Worm (Caenorhabditis elegans) whole organism, L4 larva: Measurements from ENCODE around the gene lin-29.

Experiments used
- F26F4.8 ChIP-seq: fragments of 200-800 bp; sonication (Bioruptor generic); conservative IDR thresholded peaks from 2 replicates; pipeline ENCODE4 v1.3.6; 2022; ENCODE audit warnings: missing genetic modification characterization, missing compliant biosample characterization
- F49E8.2 ChIP-seq: sonication (generic microtip); optimal IDR thresholded peaks from 2 replicates; lab custom pipeline; 2016; ENCODE audit warnings: missing compliant biosample characterization, mild to moderate bottlenecking, missing genetic modification characterization, borderline replicate concordance
- R02D3.7 ChIP-seq: fragments of 150-350 bp; sonication (generic microtip); optimal IDR thresholded peaks from 3 replicates; lab custom pipeline; 2014; ENCODE audit warnings: missing biosample characterization, missing genetic modification characterization
- Y105C5A.15 ChIP-seq: fragments of 200-800 bp; sonication (Bioruptor generic); IDR thresholded peaks from 2 replicates; pipeline ENCODE4 v1.3.6; 2022; ENCODE audit warnings: missing genetic modification characterization, missing compliant biosample characterization
- Y48G9A.11 ChIP-seq: fragments of 200-800 bp; sonication (Bioruptor generic); IDR thresholded peaks from 2 replicates; pipeline ENCODE4 v1.3.6; 2022; ENCODE audit warnings: missing genetic modification reagents, missing genetic modification characterization, missing compliant biosample characterization
- Y5F2A.4 ChIP-seq: fragments of 200-800 bp; sonication (Bioruptor generic); optimal IDR thresholded peaks from 2 replicates; lab custom pipeline; 2018; ENCODE audit warnings: mild to moderate bottlenecking, missing genetic modification characterization, missing compliant biosample characterization
- ZK546.5 ChIP-seq, 2 experiments: sonication (generic microtip); optimal IDR thresholded peaks; 2 replicates each; lab custom pipeline; 2017; ENCODE audit warnings: missing biosample characterization in 2 of 2, missing genetic modification characterization in 2 of 2
- aha-1 ChIP-seq: fragments of 150-350 bp; peaks from one replicate; lab custom pipeline; 2014; ENCODE audit warnings: missing biosample characterization, missing genetic modification characterization
- aly-2 ChIP-seq: sonication (generic microtip); optimal IDR thresholded peaks from 2 replicates; lab custom pipeline; 2018; ENCODE audit warnings: missing biosample characterization, missing genetic modification characterization
- ama-1 ChIP-seq: fragments of 150-350 bp; optimal IDR thresholded peaks from 2 replicates; lab custom pipeline; 2014; ENCODE audit warnings: inconsistent platforms, mixed read lengths
- arid-1 ChIP-seq: fragments of 200-800 bp; sonication (Bioruptor generic); conservative IDR thresholded peaks from 2 replicates; pipeline ENCODE4 v1.3.6; 2022; ENCODE audit warnings: missing genetic modification reagents, missing genetic modification characterization, missing compliant biosample characterization
- ceh-32 ChIP-seq: sonication (generic microtip); optimal IDR thresholded peaks from 2 replicates; lab custom pipeline; 2016; ENCODE audit warnings: mild to moderate bottlenecking, missing genetic modification characterization, missing compliant biosample characterization; ENCODE audit not compliant: poor library complexity
- ctbp-1 ChIP-seq: fragments of 200-800 bp; sonication (Bioruptor generic); IDR thresholded peaks from 2 replicates; pipeline ENCODE4 v1.3.6; 2022; ENCODE audit warnings: missing genetic modification reagents, missing genetic modification characterization, missing compliant biosample characterization
- daf-12 ChIP-seq: fragments of 150-350 bp; optimal IDR thresholded peaks from 2 replicates; lab custom pipeline; 2014; ENCODE audit warnings: missing biosample characterization, missing genetic modification reagents, missing genetic modification characterization
- daf-16 ChIP-seq, 3 experiments: sonication (generic microtip); optimal IDR thresholded peaks; 2 replicates each; lab custom pipeline; 2016 to 2017; ENCODE audit warnings: missing genetic modification characterization in 3 of 3, missing genetic modification reagents in 3 of 3, mild to moderate bottlenecking in 2 of 3, missing compliant biosample characterization in 2 of 3, missing biosample characterization in 1 of 3, moderate library complexity in 1 of 3
- daf-8 ChIP-seq: fragments of 200-800 bp; sonication (Bioruptor generic); IDR thresholded peaks from 2 replicates; pipeline ENCODE4 v1.3.6; 2022; ENCODE audit warnings: missing genetic modification characterization, missing compliant biosample characterization
- dmd-8 ChIP-seq: fragments of 200-800 bp; sonication (Bioruptor generic); IDR thresholded peaks from 2 replicates; pipeline ENCODE4 v1.3.6; 2022; ENCODE audit warnings: missing genetic modification characterization, missing compliant biosample characterization
- egl-43 ChIP-seq: fragments of 200-800 bp; sonication (Bioruptor generic); IDR thresholded peaks from 2 replicates; pipeline ENCODE4 v1.3.6; 2022; ENCODE audit warnings: missing genetic modification reagents, missing genetic modification characterization, missing compliant biosample characterization
- fkh-10 ChIP-seq: fragments of 150-350 bp; optimal IDR thresholded peaks from 2 replicates; lab custom pipeline; 2014; ENCODE audit warnings: missing biosample characterization, missing genetic modification reagents, missing genetic modification characterization
- lin-13 ChIP-seq: fragments of 150-350 bp; optimal IDR thresholded peaks from 2 replicates; lab custom pipeline; 2014; ENCODE audit warnings: missing biosample characterization, missing genetic modification reagents, missing genetic modification characterization
- lin-38 ChIP-seq: fragments of 200-800 bp; sonication (Bioruptor generic); IDR thresholded peaks from 2 replicates; pipeline ENCODE4 v1.3.6; 2022; ENCODE audit warnings: missing genetic modification reagents, missing genetic modification characterization, missing compliant biosample characterization
- lin-39 ChIP-seq: fragments of 150-350 bp; optimal IDR thresholded peaks from 2 replicates; lab custom pipeline; 2014; ENCODE audit warnings: missing biosample characterization, missing genetic modification reagents, missing genetic modification characterization
- lir-3 ChIP-seq: sonication (generic microtip); optimal IDR thresholded peaks from 2 replicates; lab custom pipeline; 2016; ENCODE audit warnings: mild to moderate bottlenecking, missing genetic modification characterization, missing compliant biosample characterization
- lsy-2 ChIP-seq, 2 experiments: fragments of 150-350 bp in 1 of 2; sonication (generic microtip) in 1 of 2; optimal IDR thresholded peaks; 2 replicates each; lab custom pipeline; 2014 to 2017; ENCODE audit warnings: missing biosample characterization in 2 of 2, missing genetic modification characterization in 2 of 2
- madf-5 ChIP-seq, 2 experiments: fragments of 200-800 bp; sonication (Bioruptor generic); IDR thresholded peaks; 2 replicates each; pipeline ENCODE4 v1.3.6; 2022; ENCODE audit warnings: missing compliant biosample characterization in 2 of 2, missing genetic modification characterization in 2 of 2
- madf-9 ChIP-seq: fragments of 200-800 bp; sonication (Bioruptor generic); conservative IDR thresholded peaks from 2 replicates; pipeline ENCODE4 v1.3.6; 2022; ENCODE audit warnings: missing genetic modification reagents, missing genetic modification characterization, missing compliant biosample characterization
- mdt-29 ChIP-seq: fragments of 200-800 bp; sonication (Bioruptor generic); IDR thresholded peaks from 2 replicates; pipeline ENCODE4 v1.3.6; 2022; ENCODE audit warnings: missing genetic modification reagents, missing genetic modification characterization, missing compliant biosample characterization
- mes-2 ChIP-seq: sonication (generic microtip); optimal IDR thresholded peaks from 2 replicates; lab custom pipeline; 2016; ENCODE audit warnings: missing genotype, mild to moderate bottlenecking, missing genetic modification characterization, missing compliant biosample characterization; ENCODE audit not compliant: poor library complexity, severe bottlenecking
- nhr-102 ChIP-seq: sonication (generic microtip); optimal IDR thresholded peaks from 2 replicates; lab custom pipeline; 2016; ENCODE audit warnings: mild to moderate bottlenecking, missing genetic modification characterization, moderate library complexity, missing compliant biosample characterization
- nhr-25 ChIP-seq: sonication (generic microtip); optimal IDR thresholded peaks from 2 replicates; lab custom pipeline; 2017; ENCODE audit warnings: missing genetic modification characterization, mild to moderate bottlenecking, missing compliant biosample characterization, antibody characterized with exemption, moderate library complexity, borderline replicate concordance; ENCODE audit not compliant: insufficient read depth
- nhr-6 ChIP-seq: fragments of 150-350 bp; optimal IDR thresholded peaks from 2 replicates; lab custom pipeline; 2014; ENCODE audit warnings: missing biosample characterization, missing genetic modification characterization
- pha-4 ChIP-seq, 2 experiments: fragments of 150-350 bp in 1 of 2; fragments of 200-800 bp in 1 of 2; sonication (Bioruptor generic) in 1 of 2; IDR thresholded peaks in 1 of 2; optimal IDR thresholded peaks in 1 of 2; 2 replicates each; pipeline versions ENCODE4 v1.3.6 to Lab custom; 2014 to 2022; ENCODE audit warnings: missing genetic modification characterization in 2 of 2, missing genetic modification reagents in 2 of 2, missing biosample characterization in 1 of 2, missing compliant biosample characterization in 1 of 2
- snpc-1.2 ChIP-seq: fragments of 200-800 bp; sonication (Bioruptor generic); IDR thresholded peaks from 2 replicates; pipeline ENCODE4 v1.3.6; 2022; ENCODE audit warnings: missing genetic modification reagents, missing genetic modification characterization, missing compliant biosample characterization
- unc-130 ChIP-seq: sonication (generic microtip); optimal IDR thresholded peaks from 2 replicates; lab custom pipeline; 2016; ENCODE audit warnings: missing genetic modification reagents, missing genetic modification characterization, missing compliant biosample characterization
- unc-62 ChIP-seq, 3 experiments: fragments of 150-350 bp in 1 of 3; sonication (generic microtip); optimal IDR thresholded peaks in 2 of 3; peaks in 1 of 3; 1 replicate in 1 of 3; 2 replicates in 2 of 3; lab custom pipeline; 2014 to 2017; ENCODE audit warnings: missing biosample characterization in 3 of 3, missing genetic modification characterization in 3 of 3, missing genetic modification reagents in 3 of 3, missing genotype in 1 of 3
- zfp-3 ChIP-seq: fragments of 200-800 bp; sonication (Bioruptor generic); conservative IDR thresholded peaks from 2 replicates; pipeline ENCODE4 v1.3.6; 2022; ENCODE audit warnings: missing genetic modification reagents, missing genetic modification characterization, missing compliant biosample characterization

Gene lin-29

DNA sequence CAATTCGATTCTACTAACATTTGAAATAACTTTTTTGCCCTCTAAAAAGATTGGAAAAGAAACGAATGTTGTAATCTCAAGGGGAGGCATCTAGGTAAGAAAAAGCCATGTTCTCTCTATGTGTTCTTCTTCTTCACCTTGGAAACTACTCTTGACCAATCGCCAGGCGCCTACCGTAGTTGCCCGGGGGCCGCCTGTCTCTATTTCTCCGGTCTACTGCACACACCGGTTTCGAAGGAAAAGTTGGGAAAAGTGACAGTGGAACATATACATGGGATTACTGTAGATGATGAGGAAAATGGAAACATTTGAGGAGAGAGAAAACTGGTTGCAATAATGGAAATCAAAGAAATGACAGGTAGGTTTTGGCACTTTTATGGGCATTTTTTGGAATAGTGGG, 8.6 kb downstream of the lin-29 start:
- TF ChIP-seq nhr-25 (tag; lab: Kevin White, UChicago) (peak; percentile 33), fkh-10 (no peak), lsy-2 (tag; optimal IDR thresholded peaks at IDR 0.05; lab: Kevin White, UChicago) (peak in 1 of 2 experiments; percentile 85)
- TF ChIP-seq, all 104 proteins: peak for 2

DNA sequence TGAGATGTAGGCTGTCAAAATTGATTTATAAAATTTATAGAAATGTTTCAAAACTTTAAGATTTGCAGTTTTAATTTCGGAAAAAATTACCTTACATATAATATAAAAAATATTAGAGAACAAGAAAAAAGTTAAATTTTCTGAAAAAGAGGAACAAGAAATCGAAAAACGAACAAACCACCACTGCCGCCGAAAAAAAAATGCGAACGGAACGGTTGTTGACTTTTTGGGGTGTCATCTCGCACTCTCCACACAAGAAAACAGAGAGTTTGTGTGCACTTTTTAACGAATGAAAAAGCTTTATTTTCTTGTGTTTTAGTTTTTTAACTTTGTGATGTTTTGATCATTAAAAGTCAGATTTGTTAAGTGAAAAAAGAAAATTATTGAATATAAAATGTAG, 9.9 kb downstream of the lin-29 start:
- no peak for TF ChIP-seq pha-4 (GFP tag; IDR thresholded peaks at IDR 0.05; lab: Robert Waterston, UW)
- peak; percentile 27 for TF ChIP-seq pha-4 (tag; optimal IDR thresholded peaks at IDR 0.05; lab: Kevin White, UChicago)
- peak in 1 of 2 experiments; percentile 12 for TF ChIP-seq unc-62 (GFP tag; optimal IDR thresholded peaks at IDR 0.05 in 1 of 2; lab: Kevin White, UChicago)
- no peak for TF ChIP-seq unc-62 (tag; optimal IDR thresholded peaks at IDR 0.05; lab: Kevin White, UChicago)
- no peak for TF ChIP-seq ceh-32 (tag; lab: Kevin White, UChicago)
- TF ChIP-seq R02D3.7 (tag; lab: Kevin White, UChicago): no peak
- TF ChIP-seq aha-1 (tag; lab: Kevin White, UChicago): peak; percentile 87

DNA sequence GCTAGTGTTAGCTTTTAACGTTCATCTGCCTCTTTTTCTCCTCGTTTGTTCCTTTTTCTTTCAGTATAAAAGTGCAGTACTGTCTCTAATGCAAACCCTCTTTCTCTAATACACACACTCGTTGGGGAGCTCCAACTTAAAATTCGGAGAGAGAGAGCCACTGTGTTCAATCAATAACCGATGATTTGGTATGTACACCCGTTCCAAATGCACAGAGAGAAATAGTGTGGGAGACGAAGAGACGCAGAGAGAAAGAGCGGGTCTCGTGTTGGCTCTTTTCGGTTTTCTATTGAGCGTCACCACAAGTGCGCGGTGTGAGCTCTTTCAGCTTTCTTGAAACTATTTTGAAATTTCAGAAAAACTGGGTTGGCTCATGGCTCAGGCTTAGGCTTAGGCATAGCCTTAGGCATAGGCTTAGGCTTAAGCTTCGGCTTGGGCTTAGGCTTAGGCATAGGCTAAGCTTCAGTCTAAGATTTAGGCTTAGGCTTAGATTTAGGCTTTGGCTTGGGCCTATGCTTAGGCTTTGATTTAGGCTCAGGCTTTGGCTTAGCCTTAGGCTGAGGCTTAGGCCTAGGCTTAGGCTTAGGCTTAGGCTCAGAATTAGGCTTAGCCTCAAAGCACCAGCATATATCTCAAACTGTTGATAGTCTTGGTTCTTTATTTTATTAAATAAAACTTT, 11.4 kb downstream of the lin-29 start:
- TF ChIP-seq madf-9 (GFP tag; lab: Robert Waterston, UW): 0 out of 2 replicates have a peak, but pooled peaks have one; percentile 17
- no peak for TF ChIP-seq nhr-102

ce11 chrII:11922757-11923538, 12.2 kb downstream of the lin-29 start:
- peak; percentile 93 for TF ChIP-seq aha-1 (tag; lab: Kevin White, UChicago)
- no peak for TF ChIP-seq nhr-6 (tag; lab: Kevin White, UChicago)

DNA sequence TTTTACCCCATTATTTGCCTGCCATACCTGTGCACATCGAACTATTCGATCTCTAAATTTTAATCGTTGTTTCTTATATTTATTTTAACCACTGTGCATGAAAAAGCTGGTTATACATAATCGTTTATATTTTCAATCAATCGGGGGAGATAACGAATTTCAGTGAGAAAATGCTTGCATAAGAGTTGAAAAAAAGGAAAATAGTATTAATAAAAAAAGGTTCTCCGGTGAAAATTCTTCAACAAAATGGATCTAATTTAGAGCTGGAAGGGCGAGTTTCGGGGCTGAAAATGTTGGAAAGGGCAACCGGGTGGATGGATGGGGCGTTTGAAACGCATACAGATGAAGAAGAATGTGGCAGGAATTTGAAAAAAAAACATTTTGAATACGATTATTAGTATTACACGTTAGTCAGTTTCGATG, 17.6 kb downstream of the lin-29 start:
- TF ChIP-seq unc-130 (GFP tag; lab: Kevin White, UChicago): peak; percentile 38
- TF ChIP-seq F49E8.2: peak; percentile 87
- no peak for TF ChIP-seq lin-13 (GFP tag; lab: Kevin White, UChicago)
- no peak for TF ChIP-seq lin-39 (tag; lab: Kevin White, UChicago)
- TF ChIP-seq mdt-29 (GFP tag; lab: Robert Waterston, UW): 0 out of 2 replicates have a peak, but pooled peaks have one; percentile 11
- TF ChIP-seq aly-2 (tag; lab: Kevin White, UChicago): peak; percentile 51
- peak; percentile 53 for TF ChIP-seq Y5F2A.4 (GFP tag; lab: Kevin White, UChicago)
- peak; percentile 69; the same call in 1 of the 2 replicates for TF ChIP-seq pha-4 (GFP tag; IDR thresholded peaks at IDR 0.05; lab: Robert Waterston, UW)
- TF ChIP-seq pha-4 (tag; optimal IDR thresholded peaks at IDR 0.05; lab: Kevin White, UChicago): no peak
- peak; percentile 66 for TF ChIP-seq Y48G9A.11 (GFP tag; lab: Robert Waterston, UW)
- peak; percentile 73 for TF ChIP-seq arid-1
- TF ChIP-seq daf-12 (tag; lab: Kevin White, UChicago): no peak
- 0 out of 2 replicates have a peak, but pooled peaks have one; percentile 19 for TF ChIP-seq zfp-3 (GFP tag; lab: Robert Waterston, UW)
- 0 out of 2 replicates have a peak, but pooled peaks have one; percentile 15 for TF ChIP-seq egl-43
- TF ChIP-seq lin-38: peak; percentile 75
- TF ChIP-seq fkh-10: no peak
- TF ChIP-seq ctbp-1 (GFP tag; lab: Robert Waterston, UW): 0 out of 2 replicates have a peak, but pooled peaks have one; percentile 27
- peak; percentile 68; the same call in 1 of the 2 replicates for TF ChIP-seq snpc-1.2
- peak; percentile 48 for TF ChIP-seq ama-1 (lab: Kevin White, UChicago)
- peak; percentile 34 for TF ChIP-seq mes-2 (tag; lab: Kevin White, UChicago)
- TF ChIP-seq madf-5 (GFP tag; IDR thresholded peaks at IDR 0.05; lab: Robert Waterston, UW): peak in 1 of 2 experiments; percentile 22; a peak in 1 of 4 replicates
- peak; percentile 72; the same call in 1 of the 2 replicates for TF ChIP-seq F26F4.8
- no peak for TF ChIP-seq lir-3
- TF ChIP-seq daf-16 (GFP tag; optimal IDR thresholded peaks at IDR 0.05; lab: Kevin White, UChicago): peak in 1 of 2 experiments; percentile 14
- TF ChIP-seq daf-16 (tag; optimal IDR thresholded peaks at IDR 0.05; lab: Kevin White, UChicago): no peak
- 0 out of 2 replicates have a peak, but pooled peaks have one; percentile 65 for TF ChIP-seq daf-8 (GFP tag; lab: Robert Waterston, UW)
- TF ChIP-seq nhr-102: no peak
- no peak for TF ChIP-seq ZK546.5 (tag; optimal IDR thresholded peaks at IDR 0.05; lab: Kevin White, UChicago)
- TF ChIP-seq dmd-8 (GFP tag; lab: Robert Waterston, UW): 0 out of 2 replicates have a peak, but pooled peaks have one; percentile 56
- peak; percentile 89; the same call in 1 of the 2 replicates for TF ChIP-seq Y105C5A.15 (GFP tag; lab: Robert Waterston, UW)
